Worm (Caenorhabditis elegans) whole organism, late embryonic: Measurements from ENCODE around the gene lin-9.

Experiments used
- C08G9.2 ChIP-seq: sonication (generic microtip); optimal IDR thresholded peaks from 2 replicates; lab custom pipeline; 2016; ENCODE audit warnings: mild to moderate bottlenecking, missing genetic modification characterization, moderate library complexity, missing compliant biosample characterization
- K09A11.1 ChIP-seq: sonication (generic microtip); optimal IDR thresholded peaks from 2 replicates; lab custom pipeline; 2017; ENCODE audit warnings: antibody characterized with exemption, mild to moderate bottlenecking, missing genetic modification characterization, missing compliant biosample characterization; ENCODE audit not compliant: insufficient read depth
- T23F11.4 ChIP-seq: fragments of 200-800 bp; sonication (Bioruptor generic); optimal IDR thresholded peaks from 2 replicates; lab custom pipeline; 2018; ENCODE audit warnings: mild to moderate bottlenecking, missing genetic modification characterization, missing compliant biosample characterization
- Y22D7AL.16 ChIP-seq: sonication (generic microtip); optimal IDR thresholded peaks from 2 replicates; lab custom pipeline; 2016; ENCODE audit warnings: missing genetic modification characterization, missing compliant biosample characterization
- ama-1 ChIP-seq: fragments of 150-350 bp; optimal IDR thresholded peaks from 2 replicates; lab custom pipeline; 2014
- ceh-18 ChIP-seq: sonication (generic microtip); optimal IDR thresholded peaks from 2 replicates; lab custom pipeline; 2016; ENCODE audit warnings: missing genetic modification characterization, missing compliant biosample characterization
- ceh-2 ChIP-seq: sonication (generic microtip); optimal IDR thresholded peaks from 2 replicates; lab custom pipeline; 2016; ENCODE audit warnings: missing genotype, missing genetic modification characterization, missing compliant biosample characterization
- ceh-22 ChIP-seq: sonication (generic microtip); optimal IDR thresholded peaks from 2 replicates; lab custom pipeline; 2017; ENCODE audit warnings: missing biosample characterization, missing genetic modification characterization
- ceh-24 ChIP-seq: sonication (generic microtip); optimal IDR thresholded peaks from 2 replicates; lab custom pipeline; 2016; ENCODE audit warnings: mild to moderate bottlenecking, missing genetic modification characterization, missing compliant biosample characterization
- ceh-30 ChIP-seq: fragments of 150-350 bp; optimal IDR thresholded peaks from 2 replicates; lab custom pipeline; 2014; ENCODE audit warnings: missing biosample characterization, missing genetic modification characterization
- ceh-45 ChIP-seq: fragments of 200-800 bp; sonication (Bioruptor generic); IDR thresholded peaks from 2 replicates; pipeline ENCODE4 v1.3.6; 2022; ENCODE audit warnings: missing genetic modification reagents, missing genetic modification characterization, missing compliant biosample characterization
- ceh-6 ChIP-seq: fragments of 200-800 bp; sonication (Bioruptor generic); optimal IDR thresholded peaks from 2 replicates; lab custom pipeline; 2018; ENCODE audit warnings: mild to moderate bottlenecking, missing genetic modification characterization, missing compliant biosample characterization
- ceh-9 ChIP-seq: sonication (generic microtip); optimal IDR thresholded peaks from 2 replicates; lab custom pipeline; 2016; ENCODE audit warnings: mild to moderate bottlenecking, missing genetic modification characterization, inconsistent platforms, missing compliant biosample characterization
- che-1 ChIP-seq: sonication (generic microtip); optimal IDR thresholded peaks from 2 replicates; lab custom pipeline; 2016; ENCODE audit warnings: mild to moderate bottlenecking, missing genetic modification characterization, missing compliant biosample characterization
- dmd-4 ChIP-seq: sonication (generic microtip); optimal IDR thresholded peaks from 2 replicates; lab custom pipeline; 2016; ENCODE audit warnings: borderline replicate concordance, missing genetic modification characterization, missing compliant biosample characterization
- elt-4 ChIP-seq: sonication (generic microtip); optimal IDR thresholded peaks from 2 replicates; lab custom pipeline; 2016; ENCODE audit warnings: missing genetic modification characterization, missing compliant biosample characterization
- ets-4 ChIP-seq: sonication (generic microtip); optimal IDR thresholded peaks from 2 replicates; lab custom pipeline; 2016; ENCODE audit warnings: missing genetic modification characterization, missing compliant biosample characterization
- eyg-1 ChIP-seq: sonication (generic microtip); optimal IDR thresholded peaks from 2 replicates; lab custom pipeline; 2016; ENCODE audit warnings: missing genotype, missing genetic modification characterization, missing compliant biosample characterization
- fkh-6 ChIP-seq: sonication (generic microtip); optimal IDR thresholded peaks from 2 replicates; lab custom pipeline; 2016; ENCODE audit warnings: missing genetic modification characterization, missing compliant biosample characterization
- hlh-13 ChIP-seq: fragments of 200-800 bp; sonication (Bioruptor generic); optimal IDR thresholded peaks from 2 replicates; lab custom pipeline; 2018; ENCODE audit warnings: mild to moderate bottlenecking, missing genetic modification characterization, missing compliant biosample characterization
- hlh-8 ChIP-seq: sonication (generic microtip); optimal IDR thresholded peaks from 2 replicates; lab custom pipeline; 2016; ENCODE audit warnings: missing genotype, missing genetic modification characterization, missing compliant biosample characterization
- madf-2 ChIP-seq: sonication (generic microtip); optimal IDR thresholded peaks from 2 replicates; lab custom pipeline; 2017; ENCODE audit warnings: missing genetic modification characterization, missing compliant biosample characterization
- nfya-1 ChIP-seq: sonication (generic microtip); optimal IDR thresholded peaks from 2 replicates; lab custom pipeline; 2017; ENCODE audit warnings: missing genetic modification characterization, mild to moderate bottlenecking, missing compliant biosample characterization, antibody characterized with exemption, moderate library complexity
- nhr-11 ChIP-seq: fragments of 150-350 bp; optimal IDR thresholded peaks from 2 replicates; lab custom pipeline; 2014; ENCODE audit warnings: missing biosample characterization, missing genetic modification characterization
- nhr-232 ChIP-seq: sonication (generic microtip); optimal IDR thresholded peaks from 2 replicates; lab custom pipeline; 2016; ENCODE audit warnings: missing genetic modification characterization, missing compliant biosample characterization
- npax-4 ChIP-seq: sonication (generic microtip); optimal IDR thresholded peaks from 2 replicates; lab custom pipeline; 2016; ENCODE audit warnings: missing genetic modification characterization, missing compliant biosample characterization
- odd-2 ChIP-seq: sonication (generic microtip); optimal IDR thresholded peaks from 2 replicates; lab custom pipeline; 2017; ENCODE audit warnings: antibody characterized with exemption, mild to moderate bottlenecking, missing genetic modification characterization, missing compliant biosample characterization
- pat-9 ChIP-seq: fragments of 200-800 bp; sonication (Bioruptor generic); optimal IDR thresholded peaks from 2 replicates; lab custom pipeline; 2018; ENCODE audit warnings: mild to moderate bottlenecking, missing genetic modification characterization, moderate library complexity, missing compliant biosample characterization
- pax-1 ChIP-seq: fragments of 150-350 bp; optimal IDR thresholded peaks from 2 replicates; lab custom pipeline; 2014; ENCODE audit warnings: missing biosample characterization, missing genetic modification characterization
- pha-2 ChIP-seq: sonication (generic microtip); optimal IDR thresholded peaks from 2 replicates; lab custom pipeline; 2017; ENCODE audit warnings: mild to moderate bottlenecking, missing genetic modification characterization, missing compliant biosample characterization
- pha-4 ChIP-seq: fragments of 150-350 bp; optimal IDR thresholded peaks from 2 replicates; lab custom pipeline; 2018; ENCODE audit warnings: missing biosample characterization, missing genetic modification reagents, missing genetic modification characterization
- pqm-1 ChIP-seq: sonication (generic microtip); optimal IDR thresholded peaks from 2 replicates; lab custom pipeline; 2016; ENCODE audit warnings: missing genetic modification characterization, missing compliant biosample characterization
- rnt-1 ChIP-seq: sonication (generic microtip); optimal IDR thresholded peaks from 2 replicates; lab custom pipeline; 2016; ENCODE audit warnings: missing genetic modification characterization, missing compliant biosample characterization
- sox-2 ChIP-seq: fragments of 200-800 bp; sonication (Bioruptor generic); IDR thresholded peaks from 2 replicates; pipeline ENCODE4 v1.3.6; 2022; ENCODE audit warnings: missing genetic modification reagents, missing genetic modification characterization, missing compliant biosample characterization
- sox-4 ChIP-seq: sonication (generic microtip); optimal IDR thresholded peaks from 2 replicates; lab custom pipeline; 2017; ENCODE audit warnings: mild to moderate bottlenecking, missing genetic modification characterization, inconsistent platforms, missing compliant biosample characterization
- syd-9 ChIP-seq: sonication (generic microtip); optimal IDR thresholded peaks from 2 replicates; lab custom pipeline; 2016; ENCODE audit warnings: mild to moderate bottlenecking, missing genetic modification characterization, moderate library complexity, missing compliant biosample characterization
- unc-42 ChIP-seq: sonication (generic microtip); optimal IDR thresholded peaks from 2 replicates; lab custom pipeline; 2016; ENCODE audit warnings: missing genotype, missing genetic modification characterization, missing compliant biosample characterization
- unc-55 ChIP-seq: sonication (generic microtip); optimal IDR thresholded peaks from 2 replicates; lab custom pipeline; 2017; ENCODE audit warnings: missing biosample characterization, missing genetic modification reagents, missing genetic modification characterization
- zip-5 ChIP-seq: sonication (generic microtip); optimal IDR thresholded peaks from 2 replicates; lab custom pipeline; 2016; ENCODE audit warnings: missing genetic modification characterization, missing compliant biosample characterization
- ztf-16 ChIP-seq: sonication (generic microtip); optimal IDR thresholded peaks from 2 replicates; lab custom pipeline; 2017; ENCODE audit warnings: missing genetic modification characterization, missing compliant biosample characterization

lin-9 gene

DNA sequence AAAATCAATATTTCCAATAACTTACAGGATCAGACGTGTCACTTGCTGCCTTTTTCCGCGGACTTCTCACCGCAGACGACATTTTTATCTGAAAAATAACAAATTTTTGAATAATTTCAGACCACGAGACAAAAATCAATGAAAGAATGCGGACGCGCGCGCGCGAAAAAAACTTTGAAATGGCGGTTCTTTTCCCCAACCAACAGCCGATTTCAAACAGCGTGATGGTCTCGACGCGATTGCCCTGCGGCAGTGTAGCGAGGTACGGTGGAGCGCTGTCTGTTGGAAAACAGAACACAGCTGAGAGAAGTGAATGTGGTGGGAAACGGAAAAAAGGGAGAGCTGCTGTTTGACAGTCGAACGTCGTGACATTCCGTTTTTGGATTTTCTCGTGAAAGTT is at the start of gene lin-9 (continued):
- TF ChIP-seq ceh-45 (GFP tag; lab: Robert Waterston, UW): no peak
- TF ChIP-seq ceh-24 (tag; lab: Kevin White, UChicago): no peak
- TF ChIP-seq che-1: no peak
- no peak for TF ChIP-seq ztf-16 (tag; lab: Kevin White, UChicago)
- TF ChIP-seq nhr-232 (tag; lab: Kevin White, UChicago): no peak
- no peak for TF ChIP-seq ceh-22 (tag; lab: Kevin White, UChicago)
- no peak for TF ChIP-seq hlh-13 (GFP tag; lab: Kevin White, UChicago)
- no peak for TF ChIP-seq ceh-30 (tag; lab: Kevin White, UChicago)
- TF ChIP-seq sox-2: no peak
- TF ChIP-seq dmd-4 (tag; lab: Kevin White, UChicago): no peak
- peak; percentile 63 for TF ChIP-seq rnt-1
- TF ChIP-seq pha-2: no peak
- no peak for TF ChIP-seq fkh-6 (tag; lab: Kevin White, UChicago)
- TF ChIP-seq madf-2 (tag; lab: Kevin White, UChicago): no peak
- TF ChIP-seq Y22D7AL.16: no peak
- no peak for TF ChIP-seq eyg-1 (tag; lab: Kevin White, UChicago)

DNA sequence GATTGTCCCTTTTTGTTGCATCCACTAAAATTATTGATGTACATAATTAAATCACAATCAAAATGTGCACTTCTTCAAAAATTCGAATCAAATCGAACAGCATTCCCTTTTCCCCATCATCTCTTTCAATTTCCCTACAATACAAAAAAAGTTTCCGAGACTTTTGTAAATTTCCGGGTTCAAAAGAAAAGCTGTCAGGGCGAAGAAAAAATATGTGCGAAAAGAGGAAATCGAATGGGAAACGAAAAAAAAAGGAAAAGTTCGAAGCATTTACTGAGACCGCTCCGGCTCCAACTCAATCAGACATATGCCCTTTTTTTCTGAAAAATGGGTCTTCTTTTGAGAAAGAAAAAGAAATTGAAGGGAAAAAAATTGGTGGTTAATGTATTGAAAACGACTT is 45.2 kb upstream of the lin-9 start:
- no peak for TF ChIP-seq C08G9.2 (tag; lab: Kevin White, UChicago)
- no peak for TF ChIP-seq npax-4 (tag; lab: Kevin White, UChicago)
- TF ChIP-seq pat-9 (tag; lab: Kevin White, UChicago): no peak
- TF ChIP-seq nfya-1 (tag; lab: Kevin White, UChicago): no peak
- TF ChIP-seq unc-55 (GFP tag; lab: Kevin White, UChicago): no peak
- TF ChIP-seq syd-9 (tag; lab: Kevin White, UChicago): no peak
- no peak for TF ChIP-seq pqm-1 (tag; lab: Kevin White, UChicago)
- TF ChIP-seq ceh-2: no peak
- no peak for TF ChIP-seq K09A11.1
- TF ChIP-seq ama-1 (lab: Kevin White, UChicago): no peak
- TF ChIP-seq ceh-6 (GFP tag; lab: Kevin White, UChicago): no peak
- TF ChIP-seq pha-4 (tag; lab: Kevin White, UChicago): no peak
- TF ChIP-seq elt-4 (tag; lab: Kevin White, UChicago): no peak
- no peak for TF ChIP-seq zip-5 (tag; lab: Kevin White, UChicago)

DNA sequence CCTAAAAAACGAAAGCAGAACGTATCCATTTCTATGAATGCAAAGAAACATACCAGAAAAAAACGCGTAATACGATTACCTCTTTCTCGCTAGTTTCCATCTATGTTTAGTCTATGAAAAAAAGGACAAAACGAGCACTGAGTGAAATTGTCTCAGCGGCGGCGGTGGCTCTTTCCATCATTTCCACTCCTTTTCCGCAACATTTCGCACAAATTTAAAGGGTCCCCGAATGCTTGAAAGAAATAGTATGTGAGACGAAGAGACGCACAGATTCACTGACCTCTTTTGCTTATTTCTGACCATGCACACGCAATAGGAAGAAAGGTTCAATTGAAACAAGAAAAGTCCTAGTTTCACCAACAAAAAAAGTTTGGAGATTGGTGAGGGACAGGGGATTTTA is 42.4 kb upstream of the lin-9 start:
- peak; percentile 3 for TF ChIP-seq unc-42 (tag; lab: Kevin White, UChicago)
- no peak for TF ChIP-seq ceh-24 (tag; lab: Kevin White, UChicago)
- TF ChIP-seq hlh-13 (GFP tag; lab: Kevin White, UChicago): no peak

DNA sequence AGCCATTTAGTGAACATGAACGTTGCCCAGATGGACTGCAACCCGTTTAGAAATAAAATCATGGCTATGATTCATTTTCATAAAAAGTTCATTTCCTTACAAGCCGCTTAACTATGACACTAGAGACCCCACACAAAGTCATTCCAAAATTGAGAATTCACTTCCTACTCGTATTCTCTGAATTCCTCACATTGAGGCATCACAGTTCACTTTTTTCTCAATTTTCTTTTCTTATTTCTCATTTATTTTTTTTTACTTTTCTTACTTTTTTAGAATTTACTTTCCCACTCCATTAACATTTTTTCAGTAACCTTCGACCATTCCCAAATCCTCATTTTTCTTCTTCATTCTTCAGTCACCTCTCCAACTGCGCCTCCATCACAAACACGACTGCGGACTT is 40.4 kb upstream of the lin-9 start, which contains the start of gene dhrr-1:
TSS of gene dhrr-1 (plus strand) at position 301 of the 400 bp plus-strand sequence.
- TF ChIP-seq sox-4 (tag; lab: Kevin White, UChicago): no peak
- no peak for TF ChIP-seq T23F11.4 (GFP tag; lab: Kevin White, UChicago)
- no peak for TF ChIP-seq odd-2 (tag; lab: Kevin White, UChicago)
- no peak for TF ChIP-seq syd-9 (tag; lab: Kevin White, UChicago)
- TF ChIP-seq eyg-1 (tag; lab: Kevin White, UChicago): no peak
- TF ChIP-seq ets-4: no peak
- TF ChIP-seq nhr-11 (tag; lab: Kevin White, UChicago): no peak
- TF ChIP-seq pha-4 (tag; lab: Kevin White, UChicago): no peak
- TF ChIP-seq ceh-9 (tag; lab: Kevin White, UChicago): no peak
- TF ChIP-seq hlh-8: no peak
- TF ChIP-seq pax-1: no peak
- no peak for TF ChIP-seq ceh-18 (tag; lab: Kevin White, UChicago)
- TF ChIP-seq, all 69 proteins: peak for 0
